Fruit fly (Drosophila melanogaster): ENCODE results near the gene CG18628.

- no peak for TF ChIP-seq svp (GFP tag)
- TF ChIP-seq Lpt (GFP tag; optimal IDR thresholded peaks at IDR 0.05), result no peak
Measured at dm6 chr3L:10659524-10659923, 20.0 kb downstream of the CG18628 start.
